Worm (Caenorhabditis elegans): ENCODE results near the gene C48B4.8.

Gene C48B4.8

ce11 chrIII:9595563-9595962 lies 34.5 kb upstream of the C48B4.8 start, which contains the start of gene rom-2:
Gene rom-2 (minus strand): TSS chrIII:9595663.
- TF ChIP-seq hlh-30 (tag; optimal IDR thresholded peaks at IDR 0.05; ENCODE audit: insufficient read depth) (no peak), eyg-1 (tag; optimal IDR thresholded peaks at IDR 0.05) (no peak), mec-3 (tag; optimal IDR thresholded peaks at IDR 0.05; ENCODE audit: borderline replicate concordance) (no peak)

ce11 chrIII:9592118-9592517 lies 31.1 kb upstream of the C48B4.8 start, which contains the start of gene acox-1.5:
Gene acox-1.5 (minus strand): TSS chrIII:9592192.
- TF ChIP-seq hlh-15 (tag; optimal IDR thresholded peaks at IDR 0.05) = no peak
- TF ChIP-seq ceh-22 (tag; optimal IDR thresholded peaks at IDR 0.05) = no peak
- TF ChIP-seq C08G9.2 (tag; optimal IDR thresholded peaks at IDR 0.05) = no peak
- TF ChIP-seq dve-1 (tag; optimal IDR thresholded peaks at IDR 0.05) = no peak
- TF ChIP-seq ztf-16 (tag; optimal IDR thresholded peaks at IDR 0.05) = no peak
- no peak for TF ChIP-seq nhr-232 (tag; optimal IDR thresholded peaks at IDR 0.05)
- TF ChIP-seq mec-3 (tag; optimal IDR thresholded peaks at IDR 0.05; ENCODE audit: borderline replicate concordance) = no peak
- TF ChIP-seq ceh-30 (tag; optimal IDR thresholded peaks at IDR 0.05) = no peak
- TF ChIP-seq pag-3 (tag; optimal IDR thresholded peaks at IDR 0.05; ENCODE audit: borderline replicate concordance) = no peak
- TF ChIP-seq sdc-2 (tag; optimal IDR thresholded peaks at IDR 0.05) = no peak
- TF ChIP-seq fkh-6 (tag; optimal IDR thresholded peaks at IDR 0.05) = no peak
- no peak for TF ChIP-seq unc-42 (tag; optimal IDR thresholded peaks at IDR 0.05)
- no peak for TF ChIP-seq ceh-19 (GFP tag; optimal IDR thresholded peaks at IDR 0.05)
- TF ChIP-seq odd-2 (tag; optimal IDR thresholded peaks at IDR 0.05) = no peak
- TF ChIP-seq C38D4.7 (GFP tag; optimal IDR thresholded peaks at IDR 0.05) = no peak
- TF ChIP-seq che-1 (tag; optimal IDR thresholded peaks at IDR 0.05) = no peak
- no peak for TF ChIP-seq fax-1 (tag; optimal IDR thresholded peaks at IDR 0.05)
- TF ChIP-seq unc-86 (tag; optimal IDR thresholded peaks at IDR 0.05) = no peak
- TF ChIP-seq F13H6.1 (tag; optimal IDR thresholded peaks at IDR 0.05) = no peak

ce11 chrIII:9590212-9590611 lies 29.2 kb upstream of the C48B4.8 start:
- TF ChIP-seq elt-2 (tag; optimal IDR thresholded peaks at IDR 0.05) (peak; percentile 90), pax-1 (tag; optimal IDR thresholded peaks at IDR 0.05) (no peak)

ce11 chrIII:9585314-9585713 lies 24.3 kb upstream of the C48B4.8 start:
- TF ChIP-seq Y22D7AL.16 (tag; optimal IDR thresholded peaks at IDR 0.05) (no peak), che-1 (tag; optimal IDR thresholded peaks at IDR 0.05) (no peak), unc-42 (tag; optimal IDR thresholded peaks at IDR 0.05) (peak; percentile 91)

- TF ChIP-seq ceh-22 (tag; optimal IDR thresholded peaks at IDR 0.05) = no peak
- TF ChIP-seq ceh-34 (tag; optimal IDR thresholded peaks at IDR 0.05) = no peak
- TF ChIP-seq sdc-2 (tag; optimal IDR thresholded peaks at IDR 0.05) = no peak
- no peak for TF ChIP-seq elt-4 (tag; optimal IDR thresholded peaks at IDR 0.05)
- TF ChIP-seq madf-2 (tag; optimal IDR thresholded peaks at IDR 0.05) = no peak
- no peak for TF ChIP-seq mec-3 (tag; optimal IDR thresholded peaks at IDR 0.05; ENCODE audit: borderline replicate concordance)
- peak; percentile 13 for TF ChIP-seq ceh-14 (tag; optimal IDR thresholded peaks at IDR 0.05)
- TF ChIP-seq unc-42 (tag; optimal IDR thresholded peaks at IDR 0.05) = peak; percentile 57
Observed at ce11 chrIII:9583224-9583623, 22.2 kb upstream of the C48B4.8 start.

- TF ChIP-seq npax-4 (tag; optimal IDR thresholded peaks at IDR 0.05) = no peak
- TF ChIP-seq gmeb-2 (tag; optimal IDR thresholded peaks at IDR 0.05) = no peak
- no peak for TF ChIP-seq syd-9 (tag; optimal IDR thresholded peaks at IDR 0.05)
- TF ChIP-seq elt-2 (tag; optimal IDR thresholded peaks at IDR 0.05) = peak; percentile 16
Observed at ce11 chrIII:9582240-9582639, 21.2 kb upstream of the C48B4.8 start, which contains the start of gene C48B4.3. Gene C48B4.3 (minus strand): TSS chrIII:9582388.
